Fruit fly (Drosophila melanogaster): ENCODE results near the gene knrl.

Gene knrl

dm6 chr3L:20621455-20622158, 1.1 kb upstream of the knrl start:
- TF ChIP-seq ovo (GFP tag; optimal IDR thresholded peaks at IDR 0.05) (peak; percentile 96), kay (GFP tag; ENCODE audit: borderline replicate concordance) (peak; percentile 56), CG33017 (tag; optimal IDR thresholded peaks at IDR 0.05) (no peak), tj (GFP tag; optimal IDR thresholded peaks at IDR 0.05) (peak; percentile 7), CG5204 (GFP tag; optimal IDR thresholded peaks at IDR 0.05) (peak; percentile 18), CG11617 (GFP tag; optimal IDR thresholded peaks at IDR 0.05) (no peak), pad (GFP tag; optimal IDR thresholded peaks at IDR 0.05) (peak; percentile 31)

- TF ChIP-seq CG11617 (GFP tag; optimal IDR thresholded peaks at IDR 0.05) (no peak), ovo (GFP tag; optimal IDR thresholded peaks at IDR 0.05) (no peak), CG7045 (GFP tag; optimal IDR thresholded peaks at IDR 0.05) (no peak), toe (GFP tag; optimal IDR thresholded peaks at IDR 0.05) (no peak), CG14711 (tag; optimal IDR thresholded peaks at IDR 0.05) (no peak), CG12768 (GFP tag; optimal IDR thresholded peaks at IDR 0.05) (no peak), CG7101 (tag; optimal IDR thresholded peaks at IDR 0.05) (no peak), cnc (optimal IDR thresholded peaks at IDR 0.05) (no peak), Mnt (GFP tag; optimal IDR thresholded peaks at IDR 0.05) (no peak), tj (GFP tag; optimal IDR thresholded peaks at IDR 0.05) (no peak), cic (GFP tag; optimal IDR thresholded peaks at IDR 0.05) (no peak), CG5204 (GFP tag; optimal IDR thresholded peaks at IDR 0.05) (no peak), CG1620 (GFP tag; optimal IDR thresholded peaks at IDR 0.05) (no peak), bab1 (GFP tag; optimal IDR thresholded peaks at IDR 0.05) (no peak), Crg-1 (GFP tag; optimal IDR thresholded peaks at IDR 0.05) (no peak), Hr96 (GFP tag; optimal IDR thresholded peaks at IDR 0.05) (no peak), CG33017 (tag; optimal IDR thresholded peaks at IDR 0.05) (no peak), kay (GFP tag; ENCODE audit: borderline replicate concordance) (no peak), Clk (GFP tag; optimal IDR thresholded peaks at IDR 0.05) (no peak)
Measured at dm6 chr3L:20616409-20617292, 3.8 kb downstream of the knrl start.

DNA sequence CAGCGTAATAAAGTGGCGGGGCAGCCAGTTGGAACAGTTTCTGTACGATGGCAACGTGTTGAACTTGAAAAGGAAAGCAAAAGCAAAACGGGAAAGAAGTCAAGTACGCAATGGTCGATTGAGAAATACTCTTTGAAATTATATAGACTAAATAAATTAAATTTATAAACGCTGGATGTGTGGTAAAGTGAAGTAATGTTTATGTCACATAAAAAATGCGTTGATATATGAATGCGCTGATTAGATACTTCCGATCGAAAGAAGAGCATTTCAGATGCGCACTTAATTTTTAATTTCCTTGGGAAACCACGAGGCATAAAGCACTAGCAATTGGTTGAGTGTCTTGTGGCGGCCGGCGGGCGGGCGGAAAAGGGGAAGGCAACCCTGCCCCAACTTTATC, 7.6 kb downstream of the knrl start:
- TF ChIP-seq ovo (GFP tag; optimal IDR thresholded peaks at IDR 0.05) (no peak), pad (GFP tag; optimal IDR thresholded peaks at IDR 0.05) (no peak), CG11617 (GFP tag; optimal IDR thresholded peaks at IDR 0.05) (no peak), kay (GFP tag; ENCODE audit: borderline replicate concordance) (no peak), CG14711 (tag; optimal IDR thresholded peaks at IDR 0.05) (no peak), CG12768 (GFP tag; optimal IDR thresholded peaks at IDR 0.05) (no peak), tj (GFP tag; optimal IDR thresholded peaks at IDR 0.05) (no peak), bab1 (GFP tag; optimal IDR thresholded peaks at IDR 0.05) (no peak), CG7045 (GFP tag; optimal IDR thresholded peaks at IDR 0.05) (no peak), Clk (GFP tag; optimal IDR thresholded peaks at IDR 0.05) (no peak)

DNA sequence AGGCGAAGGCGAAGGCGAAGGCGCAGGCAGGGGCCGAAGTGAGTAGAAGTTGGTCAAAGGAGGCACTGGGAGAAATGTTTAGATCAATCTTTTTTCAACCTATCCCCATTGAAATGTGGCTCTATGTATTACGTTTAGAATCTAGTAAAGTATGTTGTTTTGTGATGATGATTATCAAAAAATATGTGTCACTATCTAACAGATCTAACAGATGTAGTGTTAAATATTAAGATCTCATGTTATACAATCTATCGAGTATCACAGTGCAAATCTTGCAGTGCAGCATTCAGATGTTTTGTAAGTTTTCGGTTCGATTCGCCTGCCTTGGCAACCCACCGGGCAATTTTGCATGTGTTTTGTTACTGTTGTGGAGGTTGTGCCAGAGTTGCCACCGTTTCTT, 10.0 kb downstream of the knrl start:
- TF ChIP-seq Mnt (GFP tag; optimal IDR thresholded peaks at IDR 0.05) (no peak), CG7045 (GFP tag; optimal IDR thresholded peaks at IDR 0.05) (no peak), Crg-1 (GFP tag; optimal IDR thresholded peaks at IDR 0.05) (no peak), toe (GFP tag; optimal IDR thresholded peaks at IDR 0.05) (no peak), bab1 (GFP tag; optimal IDR thresholded peaks at IDR 0.05) (no peak), CG14711 (tag; optimal IDR thresholded peaks at IDR 0.05) (no peak), kay (GFP tag; ENCODE audit: borderline replicate concordance) (no peak), CG1620 (GFP tag; optimal IDR thresholded peaks at IDR 0.05) (no peak), pad (GFP tag; optimal IDR thresholded peaks at IDR 0.05) (no peak), CG11617 (GFP tag; optimal IDR thresholded peaks at IDR 0.05) (no peak)

DNA sequence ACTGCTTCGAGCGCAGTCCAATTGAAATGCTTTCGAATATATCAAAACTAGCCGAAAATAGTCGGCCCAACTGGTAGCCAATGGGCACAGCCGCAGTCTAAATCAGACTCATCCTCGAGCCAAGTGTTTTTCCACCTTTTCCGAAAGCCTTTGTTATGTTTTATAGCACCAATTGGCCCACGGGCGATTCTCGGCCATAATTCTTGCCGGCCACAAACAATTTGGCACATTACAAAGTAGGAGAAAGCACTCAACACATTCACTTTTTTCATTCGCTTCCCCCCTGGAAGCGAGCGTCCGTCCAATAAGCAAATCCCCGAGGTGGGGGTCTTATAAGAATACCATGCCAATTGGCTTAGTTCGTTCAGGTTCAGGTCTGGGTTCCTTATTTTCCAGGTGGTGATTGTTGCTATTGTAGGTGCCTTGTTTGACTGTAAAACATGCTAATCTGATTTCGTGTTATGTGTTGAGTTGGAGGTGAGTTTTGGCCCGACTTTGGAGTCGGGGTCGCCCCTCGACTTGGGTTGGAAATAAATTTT, 16.7 kb downstream of the knrl start:
- no peak for TF ChIP-seq kay (GFP tag; ENCODE audit: borderline replicate concordance)
- TF ChIP-seq CG7045 (GFP tag; optimal IDR thresholded peaks at IDR 0.05), result no peak
- TF ChIP-seq CG33017 (tag; optimal IDR thresholded peaks at IDR 0.05), result no peak
- TF ChIP-seq CG11617 (GFP tag; optimal IDR thresholded peaks at IDR 0.05), result no peak
- no peak for TF ChIP-seq bab1 (GFP tag; optimal IDR thresholded peaks at IDR 0.05)
- no peak for TF ChIP-seq pad (GFP tag; optimal IDR thresholded peaks at IDR 0.05)
- TF ChIP-seq CG1620 (GFP tag; optimal IDR thresholded peaks at IDR 0.05), result no peak

DNA sequence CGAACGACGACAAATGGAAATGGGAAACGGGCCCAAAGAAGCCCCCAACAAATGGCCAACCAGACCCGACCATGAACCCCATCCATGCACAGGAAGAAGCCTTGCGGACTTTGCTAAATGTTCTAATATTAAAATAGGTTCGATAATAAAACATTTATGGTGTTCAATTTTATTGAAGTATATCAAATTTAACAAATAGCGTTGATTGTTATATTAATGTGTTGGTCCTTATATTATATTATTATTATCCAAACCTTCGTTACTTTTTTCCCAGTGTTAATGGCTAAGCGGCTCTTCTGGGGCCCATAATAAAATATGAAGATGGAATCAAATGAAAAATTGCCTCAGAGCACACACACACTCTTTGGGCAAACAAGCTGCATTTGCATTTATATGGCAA, 17.8 kb downstream of the knrl start:
- TF ChIP-seq Hr96 (GFP tag; optimal IDR thresholded peaks at IDR 0.05) (no peak), cic (GFP tag; optimal IDR thresholded peaks at IDR 0.05) (no peak), toe (GFP tag; optimal IDR thresholded peaks at IDR 0.05) (no peak), CG1620 (GFP tag; optimal IDR thresholded peaks at IDR 0.05) (no peak), ovo (GFP tag; optimal IDR thresholded peaks at IDR 0.05) (no peak), CG7101 (tag; optimal IDR thresholded peaks at IDR 0.05) (no peak), bab1 (GFP tag; optimal IDR thresholded peaks at IDR 0.05) (no peak), CG7045 (GFP tag; optimal IDR thresholded peaks at IDR 0.05) (no peak), cnc (optimal IDR thresholded peaks at IDR 0.05) (no peak), Clk (GFP tag; optimal IDR thresholded peaks at IDR 0.05) (no peak), Mnt (GFP tag; optimal IDR thresholded peaks at IDR 0.05) (no peak), Crg-1 (GFP tag; optimal IDR thresholded peaks at IDR 0.05) (no peak)

Measured in whole organism, adult.